Fruit fly (Drosophila melanogaster): ENCODE results near the gene Nepl14.
A peak's percentile ranks its signal among the peaks of the same experiment; 100 is the strongest.

Gene Nepl14

DNA sequence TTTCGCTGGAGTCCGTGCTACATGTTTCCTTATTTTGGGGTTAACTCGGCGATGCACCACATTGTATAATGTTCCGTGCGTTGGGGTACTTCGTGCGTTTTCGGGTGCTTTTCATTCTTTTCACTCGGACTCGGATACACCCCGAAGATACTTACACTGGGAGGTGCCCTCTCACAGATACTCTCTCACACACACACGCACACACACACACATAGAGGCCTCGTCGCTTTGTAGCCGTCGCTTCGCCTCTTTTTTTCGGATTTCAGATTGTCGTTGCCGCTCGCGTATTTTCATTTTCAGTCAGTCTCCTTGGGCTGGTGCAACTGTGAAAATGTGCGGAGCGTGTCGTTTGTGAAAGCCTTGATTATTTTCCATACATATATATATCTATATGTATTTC lies 17.9 kb upstream of the Nepl14 start (continued):
- peak; percentile 49 for TF ChIP-seq CG9139 (GFP tag; optimal IDR thresholded peaks at IDR 0.05)
- peak; percentile 42 for TF ChIP-seq CG3919 (GFP tag; optimal IDR thresholded peaks at IDR 0.05)
- TF ChIP-seq spab (GFP tag; optimal IDR thresholded peaks at IDR 0.05) = no peak
- TF ChIP-seq Gug (GFP tag; IDR thresholded peaks at IDR 0.05) = peak; percentile 45; the same call in 1 of the 2 replicates
- no peak for TF ChIP-seq CG7368 (GFP tag; optimal IDR thresholded peaks at IDR 0.05)
- TF ChIP-seq Hr39 (GFP tag; optimal IDR thresholded peaks at IDR 0.05) = no peak
- TF ChIP-seq vri (GFP tag; optimal IDR thresholded peaks at IDR 0.05) = peak; percentile 63

DNA sequence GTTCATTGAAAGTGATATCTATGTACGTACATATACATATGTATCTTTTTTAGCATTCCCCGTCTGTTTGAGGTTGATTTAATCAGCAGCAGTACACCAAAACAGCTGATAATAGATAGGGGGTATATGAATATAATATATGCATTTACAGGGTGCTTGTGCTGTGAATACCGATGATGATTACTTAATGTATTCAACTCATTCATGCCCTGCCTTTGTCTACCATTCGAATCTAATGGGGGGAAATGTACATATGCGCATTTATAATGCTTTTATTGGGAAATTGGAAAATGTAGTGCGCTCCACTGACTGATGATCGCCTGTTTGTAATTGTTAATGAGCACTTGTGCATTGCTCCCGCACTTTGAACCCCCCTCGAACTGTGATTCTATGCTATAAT lies 16.6 kb upstream of the Nepl14 start:
- no peak for TF ChIP-seq CG11902 (GFP tag; optimal IDR thresholded peaks at IDR 0.05)
- TF ChIP-seq svp (GFP tag) = peak; percentile 58
- TF ChIP-seq CG34406 (GFP tag; optimal IDR thresholded peaks at IDR 0.05) = no peak

DNA sequence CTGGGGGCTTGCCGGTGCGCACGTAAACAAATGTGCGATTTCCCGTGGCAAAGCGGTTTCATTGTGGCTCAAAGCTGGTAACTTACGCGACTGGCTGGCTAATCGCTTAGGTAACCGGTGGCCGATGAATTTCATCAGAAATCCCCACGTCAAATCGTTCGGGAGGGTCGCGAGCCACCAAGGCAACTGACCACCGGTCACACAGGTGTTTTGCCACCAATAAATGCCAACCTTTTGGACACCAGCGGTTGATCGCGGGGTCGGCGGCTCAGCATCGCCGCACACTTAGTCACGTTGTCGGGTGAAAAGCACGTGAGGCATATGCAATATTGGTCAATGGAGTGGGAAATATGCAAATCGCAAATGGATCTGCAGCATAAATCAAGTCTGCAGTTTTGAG lies 12.9 kb upstream of the Nepl14 start:
- TF ChIP-seq Sox102F (GFP tag; optimal IDR thresholded peaks at IDR 0.05) (no peak), fd59A (GFP tag; optimal IDR thresholded peaks at IDR 0.05) (no peak), Eip93F (GFP tag; optimal IDR thresholded peaks at IDR 0.05) (no peak)

DNA sequence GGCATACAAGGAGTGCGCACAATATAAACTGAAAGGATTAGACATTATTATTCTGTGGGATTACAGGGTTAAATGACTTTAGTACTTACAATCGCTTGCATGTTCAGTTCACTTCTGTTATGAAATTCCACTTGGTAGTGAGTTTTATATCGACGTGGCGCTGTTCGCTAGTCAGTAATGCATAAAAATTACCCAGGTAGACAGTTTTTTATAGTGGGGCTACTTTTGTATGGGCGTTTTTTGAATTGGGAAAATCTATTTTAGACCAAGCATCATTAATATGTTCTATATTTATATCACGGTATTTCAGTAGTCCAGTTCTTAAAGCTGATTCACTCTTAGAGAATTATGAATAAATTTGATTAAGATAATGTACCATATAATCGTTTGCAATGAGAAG lies 8.2 kb upstream of the Nepl14 start, which contains the start of gene CG43095:
TSS of gene CG43095 (minus strand) at position 101 of the 400 bp plus-strand sequence.
- TF ChIP-seq ss (GFP tag; optimal IDR thresholded peaks at IDR 0.05) = no peak
- no peak for TF ChIP-seq Sox14 (GFP tag; optimal IDR thresholded peaks at IDR 0.05)
- no peak for TF ChIP-seq pdm3 (GFP tag; optimal IDR thresholded peaks at IDR 0.05)
- no peak for TF ChIP-seq CG1621 (tag; optimal IDR thresholded peaks at IDR 0.05)
- no peak for TF ChIP-seq Ets96B (tag; optimal IDR thresholded peaks at IDR 0.05)
- no peak for TF ChIP-seq OdsH (GFP tag; optimal IDR thresholded peaks at IDR 0.05)
- no peak for TF ChIP-seq eg (GFP tag; IDR thresholded peaks at IDR 0.05)
- no peak for TF ChIP-seq CG10669 (GFP tag; optimal IDR thresholded peaks at IDR 0.05)
- no peak for TF ChIP-seq dac (GFP tag; optimal IDR thresholded peaks at IDR 0.05)
- no peak for TF ChIP-seq Lpt (GFP tag; optimal IDR thresholded peaks at IDR 0.05)
- no peak for TF ChIP-seq CG32006 (GFP tag; optimal IDR thresholded peaks at IDR 0.05)
- no peak for TF ChIP-seq Hr38 (GFP tag; optimal IDR thresholded peaks at IDR 0.05)
- no peak for TF ChIP-seq achi (GFP tag; optimal IDR thresholded peaks at IDR 0.05)
- no peak for TF ChIP-seq cyc (GFP tag; optimal IDR thresholded peaks at IDR 0.05)
- no peak for TF ChIP-seq CG11762 (GFP tag; optimal IDR thresholded peaks at IDR 0.05; ENCODE audit: insufficient read depth)

DNA sequence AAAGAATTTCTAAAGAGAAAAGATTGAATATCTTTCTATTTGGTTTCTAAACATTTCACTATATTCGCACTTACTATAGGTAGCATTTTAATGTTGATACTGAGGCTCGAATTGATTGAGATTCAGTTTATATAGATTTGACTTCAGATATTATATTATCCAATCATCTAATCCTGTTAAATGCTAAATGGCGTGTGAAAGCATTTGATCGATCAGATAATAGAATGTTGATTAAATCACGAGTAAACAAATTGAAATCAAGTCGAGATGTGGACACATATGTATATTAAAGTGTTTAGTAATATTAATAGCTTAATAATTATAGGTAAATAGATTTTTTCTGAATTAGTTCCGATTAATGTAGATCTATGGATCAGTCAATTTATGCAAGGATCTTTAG lies 7.4 kb upstream of the Nepl14 start, which contains the start of gene CG43094:
TSS of gene CG43094 (minus strand) at position 101 of the 400 bp plus-strand sequence.
- no peak for TF ChIP-seq CG8319 (GFP tag; optimal IDR thresholded peaks at IDR 0.05)
- TF ChIP-seq CG6792 (GFP tag; optimal IDR thresholded peaks at IDR 0.05) = no peak
- no peak for TF ChIP-seq CG6163 (GFP tag; IDR thresholded peaks at IDR 0.05)
- TF ChIP-seq CG8119 (GFP tag; IDR thresholded peaks at IDR 0.05) = no peak
- no peak for TF ChIP-seq dac (GFP tag; optimal IDR thresholded peaks at IDR 0.05)
- no peak for TF ChIP-seq Met (GFP tag; optimal IDR thresholded peaks at IDR 0.05)
- no peak for TF ChIP-seq topi (GFP tag; optimal IDR thresholded peaks at IDR 0.05)
- no peak for TF ChIP-seq Eip93F (GFP tag; optimal IDR thresholded peaks at IDR 0.05)
- no peak for TF ChIP-seq CG10631 (GFP tag; optimal IDR thresholded peaks at IDR 0.05)
- TF ChIP-seq CG6808 (GFP tag; optimal IDR thresholded peaks at IDR 0.05) = no peak
- TF ChIP-seq Eip75B (GFP tag; optimal IDR thresholded peaks at IDR 0.05) = no peak
- no peak for TF ChIP-seq CG7368 (GFP tag; optimal IDR thresholded peaks at IDR 0.05)
- TF ChIP-seq CG15336 (GFP tag; IDR thresholded peaks at IDR 0.05) = no peak
- no peak for TF ChIP-seq CG6276 (GFP tag; optimal IDR thresholded peaks at IDR 0.05)
- TF ChIP-seq Sox102F (GFP tag; optimal IDR thresholded peaks at IDR 0.05) = no peak
- no peak for TF ChIP-seq CG3032 (tag; optimal IDR thresholded peaks at IDR 0.05)
- no peak for TF ChIP-seq Blimp-1 (GFP tag; optimal IDR thresholded peaks at IDR 0.05)

Data from whole organism, prepupa.